Worm (Caenorhabditis elegans) whole organism, L2 larva: ENCODE data around the gene kin-24.

ENCODE experiments used
- C34F6.9 ChIP-seq: fragments of 150-350 bp; optimal IDR thresholded peaks from 2 replicates; lab custom pipeline; 2014; ENCODE audit warnings: missing biosample characterization, missing genetic modification characterization
- ceh-16 ChIP-seq: fragments of 150-350 bp; optimal IDR thresholded peaks from 2 replicates; lab custom pipeline; 2014; ENCODE audit warnings: missing biosample characterization, missing genetic modification characterization
- egl-27 ChIP-seq: sonication (generic microtip); optimal IDR thresholded peaks from 3 replicates; lab custom pipeline; 2017; ENCODE audit warnings: missing biosample characterization, missing genetic modification reagents, missing genetic modification characterization
- elt-1 ChIP-seq: fragments of 150-350 bp; optimal IDR thresholded peaks from 2 replicates; lab custom pipeline; 2014; ENCODE audit warnings: missing biosample characterization, missing genetic modification characterization
- fos-1 ChIP-seq: fragments of 150-350 bp; optimal IDR thresholded peaks from 2 replicates; lab custom pipeline; 2014; ENCODE audit warnings: missing biosample characterization, missing genetic modification characterization
- lin-13 ChIP-seq: fragments of 150-350 bp; optimal IDR thresholded peaks from 2 replicates; lab custom pipeline; 2014; ENCODE audit warnings: missing biosample characterization, missing genetic modification reagents, missing genetic modification characterization
- lsy-2 ChIP-seq, 2 experiments: fragments of 150-350 bp in 1 of 2; sonication (generic microtip) in 1 of 2; optimal IDR thresholded peaks; 2 replicates each; lab custom pipeline; 2014 to 2017; ENCODE audit warnings: missing biosample characterization in 2 of 2, missing genetic modification characterization in 2 of 2
- nhr-11 ChIP-seq: fragments of 150-350 bp; optimal IDR thresholded peaks from 2 replicates; lab custom pipeline; 2014; ENCODE audit warnings: missing biosample characterization, missing genetic modification characterization
- nhr-77 ChIP-seq: fragments of 150-350 bp; optimal IDR thresholded peaks from 2 replicates; lab custom pipeline; 2014; ENCODE audit warnings: missing biosample characterization, missing genetic modification characterization
- peb-1 ChIP-seq: fragments of 150-350 bp; optimal IDR thresholded peaks from 2 replicates; lab custom pipeline; 2014; ENCODE audit warnings: missing biosample characterization, missing genetic modification characterization
- sma-3 ChIP-seq: sonication (generic microtip); optimal IDR thresholded peaks from 2 replicates; lab custom pipeline; 2016; ENCODE audit warnings: missing genetic modification reagents, missing genetic modification characterization, missing compliant biosample characterization
- snpc-4 ChIP-seq: fragments of 150-350 bp; optimal IDR thresholded peaks from 2 replicates; lab custom pipeline; 2014; ENCODE audit warnings: missing biosample characterization, missing genetic modification characterization

DNA sequence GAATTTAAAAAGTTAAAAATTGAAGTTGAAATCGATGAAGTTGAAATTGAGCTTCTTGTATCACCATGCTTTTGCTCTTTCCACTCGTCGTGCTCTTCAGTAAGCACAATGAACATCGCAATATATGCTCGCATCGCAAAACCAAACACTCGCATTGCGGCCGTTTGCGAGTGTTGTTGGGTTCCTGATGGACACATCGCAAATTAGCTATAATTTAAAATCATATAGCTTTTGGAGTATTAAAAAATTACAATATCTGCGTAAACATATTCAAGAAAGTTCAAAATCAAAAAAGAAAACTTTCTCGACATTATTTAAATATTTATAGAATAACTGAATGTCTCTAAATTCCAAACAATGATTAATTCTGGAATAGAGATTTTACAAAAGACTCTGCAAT lies 1.2 kb upstream of the kin-24 start, which contains the start of gene K07F5.17:
- TF ChIP-seq C34F6.9 (tag; lab: Kevin White, UChicago) (no peak), lsy-2 (tag; optimal IDR thresholded peaks at IDR 0.05; lab: Kevin White, UChicago) (no peak), elt-1 (tag; lab: Kevin White, UChicago) (no peak), nhr-11 (tag; lab: Kevin White, UChicago) (no peak), lin-13 (GFP tag; lab: Kevin White, UChicago) (no peak), ceh-16 (tag; lab: Kevin White, UChicago) (no peak), nhr-77 (tag; lab: Kevin White, UChicago) (no peak), snpc-4 (tag; lab: Kevin White, UChicago) (no peak), sma-3 (GFP tag; lab: Kevin White, UChicago) (no peak), peb-1 (tag; lab: Kevin White, UChicago) (no peak), egl-27 (tag; lab: Kevin White, UChicago) (no peak), fos-1 (tag; lab: Kevin White, UChicago) (no peak)
